Worm (Caenorhabditis elegans) whole organism, late embryonic: ENCODE data around the gene idhg-1.

Source experiments
- F13H6.1 ChIP-seq: sonication (generic microtip); optimal IDR thresholded peaks from 2 replicates; lab custom pipeline; 2016; ENCODE audit warnings: missing genetic modification characterization, missing compliant biosample characterization
- K09A11.1 ChIP-seq: sonication (generic microtip); optimal IDR thresholded peaks from 2 replicates; lab custom pipeline; 2017; ENCODE audit warnings: antibody characterized with exemption, mild to moderate bottlenecking, missing genetic modification characterization, missing compliant biosample characterization; ENCODE audit not compliant: insufficient read depth
- ama-1 ChIP-seq: fragments of 150-350 bp; optimal IDR thresholded peaks from 2 replicates; lab custom pipeline; 2014
- ceh-18 ChIP-seq: sonication (generic microtip); optimal IDR thresholded peaks from 2 replicates; lab custom pipeline; 2016; ENCODE audit warnings: missing genetic modification characterization, missing compliant biosample characterization
- ceh-2 ChIP-seq: sonication (generic microtip); optimal IDR thresholded peaks from 2 replicates; lab custom pipeline; 2016; ENCODE audit warnings: missing genotype, missing genetic modification characterization, missing compliant biosample characterization
- ceh-6 ChIP-seq: fragments of 200-800 bp; sonication (Bioruptor generic); optimal IDR thresholded peaks from 2 replicates; lab custom pipeline; 2018; ENCODE audit warnings: mild to moderate bottlenecking, missing genetic modification characterization, missing compliant biosample characterization
- fkh-6 ChIP-seq: sonication (generic microtip); optimal IDR thresholded peaks from 2 replicates; lab custom pipeline; 2016; ENCODE audit warnings: missing genetic modification characterization, missing compliant biosample characterization
- nfya-1 ChIP-seq: sonication (generic microtip); optimal IDR thresholded peaks from 2 replicates; lab custom pipeline; 2017; ENCODE audit warnings: missing genetic modification characterization, mild to moderate bottlenecking, missing compliant biosample characterization, antibody characterized with exemption, moderate library complexity
- tbx-2 ChIP-seq: sonication (generic microtip); optimal IDR thresholded peaks from 2 replicates; lab custom pipeline; 2016; ENCODE audit warnings: missing genetic modification characterization, missing compliant biosample characterization
- unc-42 ChIP-seq: sonication (generic microtip); optimal IDR thresholded peaks from 2 replicates; lab custom pipeline; 2016; ENCODE audit warnings: missing genotype, missing genetic modification characterization, missing compliant biosample characterization
- unc-55 ChIP-seq: sonication (generic microtip); optimal IDR thresholded peaks from 2 replicates; lab custom pipeline; 2017; ENCODE audit warnings: missing biosample characterization, missing genetic modification reagents, missing genetic modification characterization

DNA sequence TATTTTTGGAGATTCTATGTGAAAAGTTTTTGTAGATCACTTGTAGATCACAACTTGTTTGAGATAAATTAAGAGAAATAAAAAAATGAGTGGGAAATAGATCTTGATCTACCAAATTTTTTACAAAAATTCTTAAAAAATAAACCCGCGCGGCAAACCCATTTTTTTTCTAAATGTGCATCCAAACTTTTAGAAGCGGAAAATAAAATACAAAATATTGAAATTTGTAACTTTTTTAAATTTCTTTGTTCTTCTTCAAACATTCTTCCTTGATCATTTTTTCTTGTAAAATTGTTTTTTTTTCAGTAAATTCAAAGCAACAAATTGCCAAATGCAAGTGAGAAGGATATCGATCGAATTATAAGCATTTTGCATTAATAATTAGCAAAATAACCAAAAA is 48.5 kb upstream of the idhg-1 start, which contains the start of gene cdh-4:
- no peak for TF ChIP-seq fkh-6
- TF ChIP-seq tbx-2, result no peak
- TF ChIP-seq K09A11.1 (tag; lab: Kevin White, UChicago), result no peak
- no peak for TF ChIP-seq ceh-2 (tag; lab: Kevin White, UChicago)
- TF ChIP-seq ama-1 (lab: Kevin White, UChicago), result no peak
- no peak for TF ChIP-seq unc-42 (tag; lab: Kevin White, UChicago)
- TF ChIP-seq unc-55 (GFP tag; lab: Kevin White, UChicago), result no peak
- no peak for TF ChIP-seq F13H6.1
- no peak for TF ChIP-seq ceh-18 (tag; lab: Kevin White, UChicago)
- no peak for TF ChIP-seq ceh-6
- TF ChIP-seq nfya-1 (tag; lab: Kevin White, UChicago), result no peak
